Worm (Caenorhabditis elegans): ENCODE measurements around the gene C26B9.2.

Gene C26B9.2

DNA sequence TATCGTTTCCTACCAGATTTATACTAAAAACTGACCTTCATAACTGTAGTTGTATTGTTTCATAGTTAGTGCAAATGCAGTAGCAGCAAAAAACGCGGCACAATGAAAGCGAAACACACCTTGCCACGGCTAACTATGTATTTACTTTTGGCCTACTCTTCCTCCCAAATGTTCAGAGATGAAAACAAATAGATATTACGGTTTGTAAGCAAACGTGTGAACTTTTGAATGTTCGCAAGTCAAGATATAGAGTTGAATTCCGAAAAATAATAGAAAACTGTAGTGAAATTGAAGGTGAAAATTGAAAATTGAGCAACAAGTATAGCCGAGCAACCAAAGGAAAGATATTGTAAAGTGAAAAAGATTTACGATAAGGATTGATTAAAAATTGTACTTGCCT lies 24.2 kb downstream of the C26B9.2 start, which contains the start of gene chtl-1:
chtl-1 (minus strand) TSS at position 101 of the 400 bp plus-strand sequence.
- TF ChIP-seq elt-1 (tag; optimal IDR thresholded peaks at IDR 0.05) (no peak), alr-1 (tag; optimal IDR thresholded peaks at IDR 0.05) (no peak), nhr-25 (tag; optimal IDR thresholded peaks at IDR 0.05) (no peak), ama-1 (optimal IDR thresholded peaks at IDR 0.05) (no peak), lin-39 (tag; optimal IDR thresholded peaks at IDR 0.05) (no peak)

DNA sequence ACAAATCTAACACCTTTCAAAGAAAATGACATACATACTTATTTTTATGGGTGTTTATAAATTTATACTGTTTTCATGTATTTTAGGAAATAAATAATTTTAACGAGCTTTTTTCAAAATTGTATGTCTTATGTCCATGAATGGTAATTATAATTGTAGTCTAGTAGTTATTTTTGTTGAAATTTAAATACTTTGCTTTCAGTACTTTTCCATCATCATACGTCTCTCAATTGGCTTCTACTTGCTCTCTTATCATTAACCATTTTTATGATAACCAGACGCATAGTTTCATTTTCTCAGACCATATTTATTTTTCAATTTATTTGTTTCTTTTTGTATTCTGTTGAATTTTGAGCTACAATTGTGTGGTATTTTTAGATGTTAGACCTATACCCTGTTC lies 25.4 kb downstream of the C26B9.2 start, which contains the start of gene F35C8.5:
F35C8.5 (plus strand) TSS at position 377 of the 400 bp plus-strand sequence.
- TF ChIP-seq F13H6.1 (tag; optimal IDR thresholded peaks at IDR 0.05) (no peak), nhr-237 (tag; optimal IDR thresholded peaks at IDR 0.05) (no peak), nhr-12 (tag; optimal IDR thresholded peaks at IDR 0.05) (no peak), lin-13 (GFP tag; optimal IDR thresholded peaks at IDR 0.05) (no peak), fos-1 (tag; optimal IDR thresholded peaks at IDR 0.05) (peak; percentile 38)

DNA sequence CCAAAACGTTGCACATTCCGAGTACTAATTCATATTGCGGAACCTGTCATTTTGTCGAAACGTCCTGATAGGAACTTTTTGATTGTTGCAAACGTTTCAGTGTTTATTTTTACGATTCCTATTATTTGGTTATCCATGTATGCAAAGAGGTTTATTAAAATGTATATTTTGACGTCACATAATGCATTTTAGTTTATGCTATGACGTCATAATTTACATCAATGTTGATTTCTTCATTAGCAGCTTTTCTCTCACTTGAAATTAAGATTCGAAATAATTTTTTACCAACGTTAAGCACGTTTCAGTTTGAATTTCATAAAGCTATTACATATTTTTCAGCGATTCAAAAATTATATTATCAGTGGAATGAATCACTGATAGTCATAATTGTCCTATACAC lies 26.6 kb downstream of the C26B9.2 start:
- TF ChIP-seq mbf-1 (tag; optimal IDR thresholded peaks at IDR 0.05) = no peak
- no peak for TF ChIP-seq gmeb-1 (tag; optimal IDR thresholded peaks at IDR 0.05)
- no peak for TF ChIP-seq lin-39 (tag; optimal IDR thresholded peaks at IDR 0.05)
- no peak for TF ChIP-seq nhr-21 (tag; optimal IDR thresholded peaks at IDR 0.05)
- TF ChIP-seq ceh-16 (tag; optimal IDR thresholded peaks at IDR 0.05) = no peak
- no peak for TF ChIP-seq nhr-237 (tag; optimal IDR thresholded peaks at IDR 0.05)
- TF ChIP-seq lsy-2 (tag; optimal IDR thresholded peaks at IDR 0.05) = no peak
- TF ChIP-seq blmp-1 (tag; optimal IDR thresholded peaks at IDR 0.05; ENCODE audit: insufficient read depth) = no peak
- TF ChIP-seq mdl-1 (tag; optimal IDR thresholded peaks at IDR 0.05) = no peak
- no peak for TF ChIP-seq lin-11 (tag; optimal IDR thresholded peaks at IDR 0.05)
- no peak for TF ChIP-seq nhr-10 (tag; optimal IDR thresholded peaks at IDR 0.05)
- no peak for TF ChIP-seq ztf-1 (GFP tag; conservative IDR thresholded peaks at IDR 0.05)

DNA sequence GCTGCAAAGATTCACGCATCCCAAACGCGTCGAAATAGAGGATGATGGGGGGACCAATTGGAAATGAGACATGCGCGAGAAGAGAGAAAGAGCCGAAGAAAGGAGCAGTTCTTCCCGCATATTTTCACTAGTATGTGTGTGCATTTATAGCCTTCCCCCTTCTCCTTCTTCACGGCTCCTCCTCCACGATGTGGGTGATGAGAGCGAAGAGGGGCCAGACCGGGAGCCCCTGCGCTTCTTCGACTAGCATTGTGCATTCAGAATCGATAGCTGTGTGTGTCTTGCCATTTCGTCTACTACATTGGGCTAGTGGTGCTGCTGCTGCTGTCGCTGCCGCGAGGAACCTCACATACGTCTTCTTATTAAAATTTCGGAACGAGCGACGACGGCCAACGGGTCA lies 28.2 kb downstream of the C26B9.2 start, which contains the start of gene jkk-1:
jkk-1 (plus strand) TSS at position 249 of the 400 bp plus-strand sequence.
- TF ChIP-seq Y55F3AM.14 (GFP tag; optimal IDR thresholded peaks at IDR 0.05) = peak; percentile 26
- peak; percentile 49 for TF ChIP-seq zag-1 (tag; optimal IDR thresholded peaks at IDR 0.05)
- no peak for TF ChIP-seq gmeb-1 (tag; optimal IDR thresholded peaks at IDR 0.05)
- TF ChIP-seq egl-27 (tag; optimal IDR thresholded peaks at IDR 0.05) = no peak
- no peak for TF ChIP-seq dmd-4 (tag; optimal IDR thresholded peaks at IDR 0.05)
- TF ChIP-seq crh-2 (tag; optimal IDR thresholded peaks at IDR 0.05) = peak; percentile 53
- TF ChIP-seq mdl-1 (tag; optimal IDR thresholded peaks at IDR 0.05) = peak in 1 of 2 experiments; percentile 12
- TF ChIP-seq sma-9 (GFP tag; optimal IDR thresholded peaks at IDR 0.05) = peak; percentile 31
- TF ChIP-seq sma-9 (tag; optimal IDR thresholded peaks at IDR 0.05) = no peak
- peak; percentile 25 for TF ChIP-seq lin-11 (tag; optimal IDR thresholded peaks at IDR 0.05)
- no peak for TF ChIP-seq unc-62 (GFP tag; optimal IDR thresholded peaks at IDR 0.05)
- peak; percentile 32 for TF ChIP-seq mab-5 (tag; optimal IDR thresholded peaks at IDR 0.05)
- TF ChIP-seq unc-55 (GFP tag; optimal IDR thresholded peaks at IDR 0.05) = peak; percentile 64
- peak; percentile 45 for TF ChIP-seq F13H6.1 (tag; optimal IDR thresholded peaks at IDR 0.05)
- no peak for TF ChIP-seq elt-1 (tag; optimal IDR thresholded peaks at IDR 0.05)
- TF ChIP-seq nhr-77 (tag; optimal IDR thresholded peaks at IDR 0.05) = no peak
- no peak for TF ChIP-seq nhr-237 (tag; optimal IDR thresholded peaks at IDR 0.05)
- no peak for TF ChIP-seq mbf-1 (tag; optimal IDR thresholded peaks at IDR 0.05)
- TF ChIP-seq snpc-4 (tag; optimal IDR thresholded peaks at IDR 0.05) = no peak
- TF ChIP-seq C34F6.9 (tag; optimal IDR thresholded peaks at IDR 0.05) = peak; percentile 40
- no peak for TF ChIP-seq ztf-11 (tag; optimal IDR thresholded peaks at IDR 0.05)
- no peak for TF ChIP-seq sma-3 (GFP tag; optimal IDR thresholded peaks at IDR 0.05)
- no peak for TF ChIP-seq R02D3.7 (tag; optimal IDR thresholded peaks at IDR 0.05)
- peak; percentile 9 for TF ChIP-seq nhr-129 (tag; optimal IDR thresholded peaks at IDR 0.05)
- TF ChIP-seq lsy-2 (tag; optimal IDR thresholded peaks at IDR 0.05) = peak in 1 of 2 experiments; percentile 33
- TF ChIP-seq skn-1 (tag; optimal IDR thresholded peaks at IDR 0.05) = no peak
- TF ChIP-seq ztf-4 (tag; optimal IDR thresholded peaks at IDR 0.05) = no peak
- TF ChIP-seq alr-1 (tag; optimal IDR thresholded peaks at IDR 0.05) = no peak

All from whole organism, L2 larva.